Fruit fly (Drosophila melanogaster) whole organism, embryonic: ENCODE data around the gene Grasp65.

ENCODE experiments used
- Adf1 ChIP-seq: fragments of 200-800 bp; sonication (Bioruptor generic); IDR thresholded peaks from 2 replicates; pipeline ENCODE4 v1.3.6; 2022; ENCODE audit warnings: missing biosample characterization, missing genetic modification characterization
- Awh ChIP-seq: fragments of 200-800 bp; sonication (Bioruptor generic); IDR thresholded peaks from 2 replicates; pipeline ENCODE4, ENCODE4 v1.3.6; 2022; ENCODE audit warnings: missing biosample characterization, missing genetic modification characterization
- B-H1 ChIP-seq: fragments of 200-800 bp; sonication (Bioruptor generic); IDR thresholded peaks from 3 replicates; pipeline ENCODE4 v1.3.6; 2022; ENCODE audit warnings: missing biosample characterization, missing genetic modification characterization
- CG10321 ChIP-seq: fragments of 200-800 bp; sonication (Bioruptor generic); IDR thresholded peaks from 2 replicates; pipeline ENCODE4 v1.3.6; 2022; ENCODE audit warnings: missing biosample characterization, missing genetic modification characterization
- CG11695 ChIP-seq: fragments of 200-800 bp; sonication (Bioruptor generic); IDR thresholded peaks from 3 replicates; pipeline ENCODE4 v1.3.6; 2022; ENCODE audit warnings: missing biosample characterization, missing genetic modification characterization
- CG12299 ChIP-seq: fragments of 200-800 bp; sonication (Bioruptor generic); optimal IDR thresholded peaks from 2 replicates; lab custom pipeline; 2018; ENCODE audit warnings: missing biosample characterization, mild to moderate bottlenecking, missing genetic modification characterization
- CG14860 ChIP-seq: fragments of 200-800 bp; sonication (Bioruptor generic); IDR thresholded peaks from 3 replicates; pipeline ENCODE4 v1.3.6; 2022; ENCODE audit warnings: missing biosample characterization, missing genetic modification characterization; ENCODE audit not compliant: partially characterized antibody
- CG14965 ChIP-seq: fragments of 200-800 bp; sonication (Bioruptor generic); optimal IDR thresholded peaks from 2 replicates; lab custom pipeline; 2016; ENCODE audit warnings: missing biosample characterization, missing genetic modification characterization, borderline replicate concordance
- CG17186 ChIP-seq: fragments of 200-800 bp; sonication (Bioruptor generic); optimal IDR thresholded peaks from 3 replicates; lab custom pipeline; 2017; ENCODE audit warnings: missing biosample characterization, missing genetic modification reagents, missing genetic modification characterization
- CG17568 ChIP-seq: fragments of 200-800 bp; sonication (Bioruptor generic); optimal IDR thresholded peaks from 2 replicates; lab custom pipeline; 2018; ENCODE audit warnings: missing biosample characterization, mild to moderate bottlenecking, missing genetic modification characterization, moderate library complexity
- CG18011 ChIP-seq: fragments of 200-800 bp; sonication (Bioruptor generic); optimal IDR thresholded peaks from 2 replicates; lab custom pipeline; 2017; ENCODE audit warnings: missing biosample characterization, missing genetic modification characterization, mild to moderate bottlenecking, moderate library complexity, missing genotype
- CG1832 ChIP-seq: fragments of 200-800 bp; sonication (Bioruptor generic); optimal IDR thresholded peaks from 2 replicates; lab custom pipeline; 2017; ENCODE audit warnings: missing biosample characterization, mild to moderate bottlenecking, missing genetic modification characterization, inconsistent platforms
- CG2199 ChIP-seq: fragments of 200-800 bp; sonication (Bioruptor generic); IDR thresholded peaks from 3 replicates; pipeline ENCODE4 v1.3.6; 2022; ENCODE audit warnings: missing biosample characterization, missing genetic modification characterization
- CG30020 ChIP-seq: fragments of 200-800 bp; optimal IDR thresholded peaks from 2 replicates; lab custom pipeline; 2019; ENCODE audit warnings: missing biosample characterization, mild to moderate bottlenecking, missing genetic modification characterization, moderate library complexity
- CG31365 ChIP-seq: fragments of 200-800 bp; sonication (Bioruptor generic); optimal IDR thresholded peaks from 2 replicates; lab custom pipeline; 2018; ENCODE audit warnings: missing biosample characterization, mild to moderate bottlenecking, missing genetic modification characterization
- CG33213 ChIP-seq: fragments of 200-800 bp; sonication (Bioruptor generic); optimal IDR thresholded peaks from 3 replicates; lab custom pipeline; 2016; ENCODE audit warnings: missing biosample characterization, missing genetic modification characterization
- CG42726 ChIP-seq: fragments of 200-800 bp; sonication (Bioruptor generic); IDR thresholded peaks from 2 replicates; pipeline ENCODE4 v1.3.6; 2022; ENCODE audit warnings: missing biosample characterization, missing genetic modification characterization; ENCODE audit not compliant: partially characterized antibody
- CG4707 ChIP-seq: fragments of 200-800 bp; sonication (Bioruptor generic); optimal IDR thresholded peaks from 2 replicates; lab custom pipeline; 2018; ENCODE audit warnings: missing biosample characterization, mild to moderate bottlenecking, missing genetic modification characterization, moderate library complexity
- CG5245 ChIP-seq: fragments of 200-800 bp; sonication (Bioruptor generic); optimal IDR thresholded peaks from 3 replicates; lab custom pipeline; 2016; ENCODE audit warnings: missing biosample characterization, missing genetic modification characterization
- CG5953 ChIP-seq: fragments of 200-800 bp; sonication (Bioruptor generic); IDR thresholded peaks from 2 replicates; pipeline ENCODE4 v1.3.6; 2022; ENCODE audit warnings: missing biosample characterization, missing genetic modification characterization
- CG6654 ChIP-seq: fragments of 200-800 bp; sonication (Bioruptor generic); optimal IDR thresholded peaks from 2 replicates; lab custom pipeline; 2017; ENCODE audit warnings: missing biosample characterization, mild to moderate bottlenecking, missing genetic modification characterization
- CG6683 ChIP-seq: fragments of 200-800 bp; sonication (Bioruptor generic); optimal IDR thresholded peaks from 2 replicates; lab custom pipeline; 2017; ENCODE audit warnings: missing biosample characterization, mild to moderate bottlenecking, missing genetic modification characterization, missing genetic modification reagents
- CG6813 ChIP-seq: fragments of 200-800 bp; sonication (Bioruptor generic); optimal IDR thresholded peaks from 2 replicates; lab custom pipeline; 2017; ENCODE audit warnings: missing biosample characterization, missing genetic modification characterization, mild to moderate bottlenecking, moderate library complexity, missing genetic modification reagents
- CG7372 ChIP-seq: fragments of 200-800 bp; sonication (Bioruptor generic); IDR thresholded peaks from 2 replicates; pipeline ENCODE4 v1.3.6; 2022; ENCODE audit warnings: missing biosample characterization, missing genetic modification characterization
- CG8281 ChIP-seq: fragments of 200-800 bp; sonication (Bioruptor generic); optimal IDR thresholded peaks from 2 replicates; lab custom pipeline; 2018; ENCODE audit warnings: missing biosample characterization, mild to moderate bottlenecking, missing genetic modification characterization, moderate library complexity
- CkIIα-i1 ChIP-seq: fragments of 200-800 bp; sonication (Bioruptor generic); IDR thresholded peaks from 2 replicates; pipeline ENCODE4 v1.3.6; 2022; ENCODE audit warnings: missing biosample characterization, missing genetic modification characterization
- Dek ChIP-seq: fragments of 200-800 bp; sonication (Bioruptor generic); optimal IDR thresholded peaks from 3 replicates; lab custom pipeline; 2019; ENCODE audit warnings: missing biosample characterization, mild to moderate bottlenecking, missing genetic modification characterization, moderate library complexity
- E2f1 ChIP-seq: fragments of 200-800 bp; sonication (Bioruptor generic); IDR thresholded peaks from 2 replicates; pipeline ENCODE4 v1.3.6; 2022; ENCODE audit warnings: missing biosample characterization, missing genetic modification characterization
- HLHmδ ChIP-seq: fragments of 200-800 bp; sonication (Bioruptor generic); optimal IDR thresholded peaks from 2 replicates; lab custom pipeline; 2018; ENCODE audit warnings: missing biosample characterization, mild to moderate bottlenecking, missing genetic modification characterization, moderate library complexity
- Lpt ChIP-seq: fragments of >200 bp; optimal IDR thresholded peaks from 2 replicates; lab custom pipeline; 2018; ENCODE audit warnings: missing biosample characterization, missing genetic modification characterization
- Med ChIP-seq: fragments of 200-800 bp; sonication (Bioruptor generic); peaks from one replicate; lab custom pipeline; 2016; ENCODE audit warnings: missing biosample characterization, missing genetic modification characterization, mild to moderate bottlenecking, inconsistent platforms, moderate library complexity
- NFAT ChIP-seq: fragments of 200-800 bp; sonication (Bioruptor generic); IDR thresholded peaks from 2 replicates; pipeline ENCODE4 v1.3.6; 2022; ENCODE audit warnings: missing biosample characterization, missing genetic modification characterization
- Sry-δ ChIP-seq: fragments of 200-800 bp; sonication (Bioruptor generic); optimal IDR thresholded peaks from 2 replicates; lab custom pipeline; 2016; ENCODE audit warnings: missing biosample characterization, missing genetic modification characterization
- Ssrp ChIP-seq: fragments of 200-800 bp; sonication (Bioruptor generic); optimal IDR thresholded peaks from 2 replicates; lab custom pipeline; 2018; ENCODE audit warnings: missing biosample characterization, mild to moderate bottlenecking, missing genetic modification characterization, moderate library complexity
- Trl ChIP-seq, 3 experiments: fragments of >200 bp in 2 of 3; fragments of 200-800 bp in 1 of 3; sonication (Bioruptor generic) in 1 of 3; optimal IDR thresholded peaks; 2 replicates in 1 of 3; 3 replicates in 2 of 3; lab custom pipeline; 2016 to 2017; ENCODE audit warnings: missing biosample characterization in 1 of 3, missing genetic modification characterization in 1 of 3
- abd-A ChIP-seq: fragments of 200-800 bp; sonication (Bioruptor generic); optimal IDR thresholded peaks from 3 replicates; lab custom pipeline; 2019; ENCODE audit warnings: missing biosample characterization, mild to moderate bottlenecking, missing genetic modification characterization, moderate library complexity
- ato ChIP-seq: fragments of 200-800 bp; sonication (Bioruptor generic); IDR thresholded peaks from 2 replicates; pipeline ENCODE4 v1.3.6; 2022; ENCODE audit warnings: missing biosample characterization, missing genetic modification characterization; ENCODE audit not compliant: partially characterized antibody
- cad ChIP-seq: fragments of >200 bp; optimal IDR thresholded peaks from 2 replicates; lab custom pipeline; 2017; ENCODE audit warnings: missing biosample characterization, missing genetic modification characterization
- chif ChIP-seq, 2 experiments: fragments of 200-800 bp; sonication (Bioruptor generic); optimal IDR thresholded peaks; 3 replicates each; lab custom pipeline; 2016; ENCODE audit warnings: missing biosample characterization in 2 of 2, missing genetic modification characterization in 2 of 2
- chm ChIP-seq: fragments of 200-800 bp; sonication (Bioruptor generic); IDR thresholded peaks from 2 replicates; pipeline ENCODE4 v1.3.6; 2022; ENCODE audit warnings: missing biosample characterization, missing genetic modification characterization
- fd102C ChIP-seq: fragments of 200-800 bp; sonication (Bioruptor generic); optimal IDR thresholded peaks from 2 replicates; lab custom pipeline; 2018; ENCODE audit warnings: missing biosample characterization, mild to moderate bottlenecking, missing genetic modification characterization, moderate library complexity
- gro ChIP-seq: fragments of 200-800 bp; sonication (Bioruptor generic); optimal IDR thresholded peaks from 2 replicates; lab custom pipeline; 2016; ENCODE audit warnings: missing biosample characterization, missing genetic modification characterization
- gsb-n ChIP-seq: fragments of 200-800 bp; sonication (Bioruptor generic); optimal IDR thresholded peaks from 3 replicates; lab custom pipeline; 2018; ENCODE audit warnings: missing biosample characterization, mild to moderate bottlenecking, missing genetic modification characterization
- gt ChIP-seq: fragments of 200-800 bp; sonication (Bioruptor generic); IDR thresholded peaks from 2 replicates; pipeline ENCODE4 v1.3.6; 2022; ENCODE audit warnings: missing biosample characterization, missing genetic modification characterization
- hkb ChIP-seq, 2 experiments: fragments of 200-800 bp in 1 of 2; fragments of >200 bp in 1 of 2; sonication (Bioruptor generic) in 1 of 2; IDR thresholded peaks in 1 of 2; optimal IDR thresholded peaks in 1 of 2; 2 replicates each; pipeline versions ENCODE4 v1.3.6 to Lab custom; 2017 to 2022; ENCODE audit warnings: missing biosample characterization in 1 of 2, missing genetic modification characterization in 1 of 2
- hth ChIP-seq: fragments of >200 bp; optimal IDR thresholded peaks from 2 replicates; lab custom pipeline; 2017; ENCODE audit warnings: inconsistent platforms
- jumu ChIP-seq: fragments of 200-800 bp; sonication (Bioruptor generic); optimal IDR thresholded peaks from 3 replicates; lab custom pipeline; 2016; ENCODE audit warnings: missing biosample characterization, missing genetic modification characterization
- lbe ChIP-seq: fragments of 200-800 bp; sonication (Bioruptor generic); optimal IDR thresholded peaks from 2 replicates; lab custom pipeline; 2016; ENCODE audit warnings: missing biosample characterization, mild to moderate bottlenecking, missing genetic modification characterization
- sens-2 ChIP-seq: fragments of 200-800 bp; sonication (Bioruptor generic); IDR thresholded peaks from 2 replicates; pipeline ENCODE4 v1.3.6; 2022; ENCODE audit warnings: missing biosample characterization, missing genetic modification characterization
- sim ChIP-seq: fragments of 200-800 bp; sonication (Bioruptor generic); IDR thresholded peaks from 2 replicates; pipeline ENCODE4 v1.3.6; 2022; ENCODE audit warnings: missing biosample characterization, missing genetic modification characterization
- yki ChIP-seq: fragments of >200 bp; optimal IDR thresholded peaks from 3 replicates; lab custom pipeline; 2018

Gene Grasp65

dm6 chr3L:19939024-19939423 lies 14.3 kb downstream of the Grasp65 start, which contains the start of gene Ac76E (continued):
- TF ChIP-seq Med (GFP tag; lab: Kevin White, UChicago) (peak; percentile 81), CG8281 (tag; lab: Kevin White, UChicago) (no peak), CG14860 (no peak), HLHmδ (GFP tag; lab: Kevin White, UChicago) (no peak), fd102C (no peak), CG18011 (GFP tag; lab: Kevin White, UChicago) (no peak), jumu (GFP tag; lab: Kevin White, UChicago) (no peak), CG14965 (GFP tag; lab: Kevin White, UChicago) (no peak), Dek (tag; lab: Kevin White, UChicago) (no peak), yki (no peak), CG6683 (GFP tag; lab: Kevin White, UChicago) (no peak), Lpt (GFP tag; lab: Kevin White, UChicago) (no peak), CG6813 (GFP tag; lab: Kevin White, UChicago) (no peak), CG11695 (GFP tag; lab: Robert Waterston, UW) (0 out of 3 replicates have a peak, but pooled peaks have one; percentile 26), NFAT (no peak; the same call in 1 of the 2 replicates), CG17568 (no peak), lbe (GFP tag; lab: Kevin White, UChicago) (no peak), CG42726 (no peak), Adf1 (GFP tag; lab: Robert Waterston, UW) (peak; percentile 43; the same call in 1 of the 2 replicates), CG1832 (no peak), CG5953 (no peak), sim (GFP tag; lab: Robert Waterston, UW) (no peak), E2f1 (GFP tag; lab: Robert Waterston, UW) (no peak), CG17186 (GFP tag; lab: Kevin White, UChicago) (no peak), gt (GFP tag; lab: Robert Waterston, UW) (no peak), hth (lab: Kevin White, UChicago) (no peak), Awh (GFP tag; lab: Robert Waterston, UW) (no peak), chm (GFP tag; lab: Robert Waterston, UW) (peak; percentile 34; the same call in 1 of the 2 replicates), CG31365 (tag; lab: Kevin White, UChicago) (no peak), abd-A (tag; lab: Kevin White, UChicago) (peak; percentile 59), chif (GFP tag; optimal IDR thresholded peaks at IDR 0.05; lab: Kevin White, UChicago) (no peak), CG33213 (GFP tag; lab: Kevin White, UChicago) (no peak), CG7372 (GFP tag; lab: Robert Waterston, UW) (no peak), CG30020 (no peak), CG12299 (no peak), CG2199 (GFP tag; lab: Robert Waterston, UW) (peak; percentile 60; the same call in 1 of the 3 replicates), CG6654 (GFP tag; lab: Kevin White, UChicago) (no peak), CG4707 (no peak), gsb-n (tag; lab: Kevin White, UChicago) (no peak), CG5245 (GFP tag; lab: Kevin White, UChicago) (no peak), sens-2 (GFP tag; lab: Robert Waterston, UW) (no peak), Ssrp (tag; lab: Kevin White, UChicago) (no peak), gro (peak; percentile 80), Trl (optimal IDR thresholded peaks at IDR 0.05; lab: Kevin White, UChicago) (peak; percentile 67 to 92), Trl (GFP tag; optimal IDR thresholded peaks at IDR 0.05; lab: Kevin White, UChicago) (no peak), B-H1 (GFP tag; lab: Robert Waterston, UW) (no peak; the same call in 2 of the 3 replicates), CkIIα-i1 (GFP tag; lab: Robert Waterston, UW) (no peak), CG10321 (GFP tag; lab: Robert Waterston, UW) (no peak), Sry-δ (GFP tag; lab: Kevin White, UChicago) (no peak), cad (GFP tag; lab: Kevin White, UChicago) (no peak), hkb (optimal IDR thresholded peaks at IDR 0.05; lab: Kevin White, UChicago) (no peak), hkb (GFP tag; IDR thresholded peaks at IDR 0.05; lab: Robert Waterston, UW) (peak; percentile 36; the same call in 1 of the 2 replicates), ato (GFP tag; lab: Robert Waterston, UW) (no peak)
